Worm (Caenorhabditis elegans) whole organism, mixed stage, embryonic: ENCODE data around the gene lin-39.

Experiments
- ces-1 ChIP-seq: fragments of 150-350 bp; optimal IDR thresholded peaks from 2 replicates; lab custom pipeline; 2014; ENCODE audit warnings: missing biosample characterization, missing genetic modification reagents, missing genetic modification characterization
- flh-1 ChIP-seq: fragments of 200-800 bp; sonication (Bioruptor generic); optimal IDR thresholded peaks from 2 replicates; lab custom pipeline; 2018; ENCODE audit warnings: mild to moderate bottlenecking, missing genetic modification characterization, moderate library complexity, missing compliant biosample characterization
- lsy-2 ChIP-seq: fragments of 150-350 bp; optimal IDR thresholded peaks from 2 replicates; lab custom pipeline; 2014; ENCODE audit warnings: missing biosample characterization, missing genetic modification characterization

DNA sequence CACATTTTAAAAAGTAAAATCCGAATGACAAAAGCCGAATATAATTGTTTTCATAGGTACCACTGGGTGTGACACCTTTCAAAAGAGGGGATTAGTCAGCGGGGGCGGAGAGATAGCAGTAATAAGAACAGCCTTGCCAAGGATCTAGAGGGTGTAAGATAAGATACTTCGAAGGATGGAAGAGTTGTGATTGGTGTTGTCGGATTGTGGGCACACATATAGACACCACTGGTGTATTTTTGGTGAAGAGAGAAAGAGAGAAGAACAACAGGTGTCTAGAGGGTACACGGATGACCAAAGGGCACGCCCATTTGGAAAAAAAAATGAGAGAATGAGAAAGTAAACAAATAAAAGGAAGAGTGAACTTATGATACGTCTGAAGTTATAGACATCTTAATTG lies 8.8 kb upstream of the lin-39 start:
- TF ChIP-seq ces-1 (GFP tag; lab: Kevin White, UChicago) (no peak), lsy-2 (tag; lab: Kevin White, UChicago) (no peak), flh-1 (GFP tag; lab: Kevin White, UChicago) (no peak)
